Fruit fly (Drosophila melanogaster) whole organism: ENCODE data around the gene Gr64b.

Source experiments
- CG8478 ChIP-seq: fragments of >200 bp; optimal IDR thresholded peaks from 2 replicates; lab custom pipeline; 2018; ENCODE audit warnings: inconsistent platforms
- pan ChIP-seq: fragments of >200 bp; optimal IDR thresholded peaks from 2 replicates; lab custom pipeline; 2017
- psq ChIP-seq: fragments of >200 bp; optimal IDR thresholded peaks from 2 replicates; lab custom pipeline; 2017

- TF ChIP-seq CG8478, result no peak
- no peak for TF ChIP-seq psq (lab: Kevin White, UChicago)
- TF ChIP-seq pan (lab: Kevin White, UChicago), result no peak
Observed at dm6 chr3L:4046289-4046688, 17.9 kb downstream of the Gr64b start, which contains the start of gene CG1136.
